Fruit fly (Drosophila melanogaster) whole organism, adult: Measurements from ENCODE around the gene Set2.

Experiments used
- CG11617 ChIP-seq: fragments of 200-800 bp; sonication (Bioruptor generic); optimal IDR thresholded peaks from 2 replicates; lab custom pipeline; 2017; ENCODE audit warnings: mild to moderate bottlenecking, missing biosample characterization, missing genetic modification reagents, missing genetic modification characterization
- CG12768 ChIP-seq: fragments of 200-800 bp; sonication (Bioruptor generic); optimal IDR thresholded peaks from 2 replicates; lab custom pipeline; 2017; ENCODE audit warnings: missing biosample characterization, missing genetic modification characterization, mild to moderate bottlenecking, moderate library complexity, missing genetic modification reagents
- CG14711 ChIP-seq: fragments of 200-800 bp; sonication (Bioruptor generic); optimal IDR thresholded peaks from 2 replicates; lab custom pipeline; 2018; ENCODE audit warnings: missing biosample characterization, mild to moderate bottlenecking, missing genetic modification characterization, moderate library complexity
- CG1620 ChIP-seq: fragments of 200-800 bp; sonication (Bioruptor generic); optimal IDR thresholded peaks from 2 replicates; lab custom pipeline; 2016; ENCODE audit warnings: missing biosample characterization, missing genetic modification characterization
- CG33017 ChIP-seq: fragments of 200-800 bp; sonication (Bioruptor generic); optimal IDR thresholded peaks from 2 replicates; lab custom pipeline; 2018; ENCODE audit warnings: missing biosample characterization, mild to moderate bottlenecking, missing genetic modification characterization, moderate library complexity
- CG5204 ChIP-seq: fragments of 200-800 bp; sonication (Bioruptor generic); optimal IDR thresholded peaks from 2 replicates; lab custom pipeline; 2016; ENCODE audit warnings: missing biosample characterization, missing genetic modification characterization
- CG7045 ChIP-seq: fragments of 200-800 bp; sonication (Bioruptor generic); optimal IDR thresholded peaks from 2 replicates; lab custom pipeline; 2017; ENCODE audit warnings: missing biosample characterization, mild to moderate bottlenecking, missing genetic modification characterization
- CG7101 ChIP-seq: fragments of 200-800 bp; sonication (Bioruptor generic); optimal IDR thresholded peaks from 2 replicates; lab custom pipeline; 2018; ENCODE audit warnings: missing biosample characterization, mild to moderate bottlenecking, missing genetic modification characterization, moderate library complexity
- Clk ChIP-seq: fragments of 200-800 bp; sonication (Bioruptor generic); optimal IDR thresholded peaks from 2 replicates; lab custom pipeline; 2017; ENCODE audit warnings: missing biosample characterization, missing genetic modification characterization
- Crg-1 ChIP-seq: fragments of 200-800 bp; sonication (Bioruptor generic); optimal IDR thresholded peaks from 2 replicates; lab custom pipeline; 2016; ENCODE audit warnings: missing biosample characterization, missing genetic modification characterization
- Hr96 ChIP-seq: fragments of 200-800 bp; sonication (Bioruptor generic); optimal IDR thresholded peaks from 2 replicates; lab custom pipeline; 2016; ENCODE audit warnings: missing biosample characterization, missing genetic modification characterization
- Mnt ChIP-seq: fragments of 200-800 bp; sonication (Bioruptor generic); optimal IDR thresholded peaks from 2 replicates; lab custom pipeline; 2016; ENCODE audit warnings: missing biosample characterization, mild to moderate bottlenecking, missing genetic modification characterization
- bab1 ChIP-seq: fragments of 200-800 bp; sonication (Bioruptor generic); optimal IDR thresholded peaks from 3 replicates; lab custom pipeline; 2019; ENCODE audit warnings: missing biosample characterization, mild to moderate bottlenecking, missing genetic modification characterization, moderate library complexity
- cic ChIP-seq: fragments of 200-800 bp; sonication (Bioruptor generic); optimal IDR thresholded peaks from 2 replicates; lab custom pipeline; 2017; ENCODE audit warnings: missing biosample characterization, mild to moderate bottlenecking, missing genetic modification characterization, moderate library complexity
- cnc ChIP-seq, 2 experiments: fragments of >200 bp; optimal IDR thresholded peaks; 2 replicates each; lab custom pipeline; 2017
- kay ChIP-seq: fragments of 200-800 bp; sonication (Bioruptor generic); peaks from one replicate; lab custom pipeline; 2016; ENCODE audit warnings: missing biosample characterization, missing genetic modification characterization, borderline replicate concordance
- ovo ChIP-seq: fragments of 200-800 bp; sonication (Bioruptor generic); optimal IDR thresholded peaks from 2 replicates; lab custom pipeline; 2016; ENCODE audit warnings: missing biosample characterization, missing genetic modification characterization
- pad ChIP-seq: fragments of 200-800 bp; sonication (Bioruptor generic); optimal IDR thresholded peaks from 3 replicates; lab custom pipeline; 2017; ENCODE audit warnings: missing biosample characterization, missing genetic modification characterization, mild to moderate bottlenecking, moderate library complexity, missing genetic modification reagents
- tj ChIP-seq: fragments of 200-800 bp; sonication (Bioruptor generic); optimal IDR thresholded peaks from 3 replicates; lab custom pipeline; 2017; ENCODE audit warnings: missing biosample characterization, mild to moderate bottlenecking, missing genetic modification characterization, moderate library complexity
- toe ChIP-seq: fragments of 200-800 bp; sonication (Bioruptor generic); optimal IDR thresholded peaks from 2 replicates; lab custom pipeline; 2016; ENCODE audit warnings: missing biosample characterization, missing genetic modification characterization

The Set2 gene

dm6 chrX:13383770-13384169 is 29.3 kb upstream of the Set2 start:
- TF ChIP-seq Crg-1 (peak; percentile 59), CG7045 (peak; percentile 9), CG12768 (peak; percentile 48), tj (peak; percentile 72), CG1620 (GFP tag; lab: Kevin White, UChicago) (peak; percentile 77), CG14711 (tag; lab: Kevin White, UChicago) (peak; percentile 39), CG33017 (tag; lab: Kevin White, UChicago) (no peak), CG11617 (GFP tag; lab: Kevin White, UChicago) (peak; percentile 55), CG7101 (tag; lab: Kevin White, UChicago) (peak; percentile 41), cic (peak; percentile 51), toe (GFP tag; lab: Kevin White, UChicago) (peak; percentile 44), cnc (optimal IDR thresholded peaks at IDR 0.05; lab: Kevin White, UChicago) (no peak), kay (GFP tag; lab: Kevin White, UChicago) (no peak), pad (peak; percentile 75), ovo (GFP tag; lab: Kevin White, UChicago) (no peak), CG5204 (GFP tag; lab: Kevin White, UChicago) (no peak), Hr96 (GFP tag; lab: Kevin White, UChicago) (no peak), bab1 (GFP tag; lab: Kevin White, UChicago) (peak; percentile 61), Mnt (GFP tag; lab: Kevin White, UChicago) (peak; percentile 89), Clk (GFP tag; lab: Kevin White, UChicago) (no peak)

DNA sequence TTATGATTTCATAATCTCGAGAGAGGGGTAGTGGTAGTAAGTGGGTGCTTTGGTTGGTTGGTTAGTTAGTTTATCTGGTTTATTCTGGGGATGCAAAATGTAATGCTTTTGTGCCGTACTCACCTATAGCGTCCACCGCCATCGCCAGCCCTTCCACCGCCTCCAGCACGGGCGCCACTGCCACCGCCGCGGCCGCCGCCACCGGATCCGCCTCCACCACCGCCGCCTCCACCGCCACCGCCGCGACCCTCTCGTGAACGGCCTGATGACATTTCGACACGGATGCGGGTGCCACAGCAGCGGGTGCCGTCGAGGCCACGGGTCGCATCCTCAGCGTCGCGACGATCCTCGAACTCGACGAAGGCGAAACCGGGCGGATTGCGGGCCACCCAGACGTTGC is 28.9 kb upstream of the Set2 start:
- TF ChIP-seq Crg-1 (no peak), CG1620 (GFP tag; lab: Kevin White, UChicago) (no peak), pad (peak; percentile 28), CG11617 (GFP tag; lab: Kevin White, UChicago) (no peak), CG7101 (tag; lab: Kevin White, UChicago) (no peak), tj (peak; percentile 3), Mnt (GFP tag; lab: Kevin White, UChicago) (no peak)

DNA sequence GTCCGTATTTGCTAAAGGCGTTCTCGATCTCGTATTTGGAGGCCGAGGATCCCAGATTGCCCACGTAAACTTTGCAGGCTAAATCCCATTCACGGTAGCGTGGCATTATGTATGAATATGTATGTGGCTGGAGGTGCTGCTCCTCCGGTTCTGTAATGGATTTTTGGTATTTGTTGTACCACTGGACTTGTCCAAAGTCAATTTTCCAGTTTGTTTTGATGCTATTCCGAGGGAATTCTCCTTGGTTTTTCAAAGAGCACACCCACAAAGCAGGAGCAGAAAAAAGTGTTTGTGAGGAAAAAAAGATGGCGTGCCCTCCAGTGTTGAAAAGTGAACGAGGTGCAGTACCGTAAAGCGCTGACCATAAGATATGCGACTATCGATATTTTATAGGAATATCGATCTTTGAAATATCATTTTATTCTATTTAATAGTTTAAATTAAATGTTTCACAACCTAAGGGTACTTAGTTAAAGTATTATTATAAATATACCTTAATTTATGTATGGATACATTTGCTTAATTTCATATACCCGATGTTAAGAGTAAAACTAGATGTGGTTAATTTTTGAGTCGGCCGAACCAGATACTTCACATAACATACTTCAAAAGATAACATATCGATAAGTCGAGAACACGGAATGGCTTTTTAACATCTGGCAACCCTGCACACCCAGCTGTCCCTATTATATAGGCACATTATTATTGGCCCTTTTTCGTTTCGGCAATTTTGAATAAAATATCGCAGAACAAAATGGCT is 28.3 kb upstream of the Set2 start, which contains the start of the genes Rbp1-like and Tim9a:
TSS of gene Rbp1-like (minus strand) at position 295 of the 760 bp plus-strand sequence.
TSS of gene Tim9a (plus strand) at position 628 of the 760 bp plus-strand sequence.
- TF ChIP-seq ovo (GFP tag; lab: Kevin White, UChicago) (peak; percentile 86), CG7101 (tag; lab: Kevin White, UChicago) (peak; percentile 76), CG12768 (peak; percentile 45), Crg-1 (peak; percentile 81), Mnt (GFP tag; lab: Kevin White, UChicago) (peak; percentile 76), pad (peak; percentile 75), Clk (GFP tag; lab: Kevin White, UChicago) (no peak), cic (peak; percentile 30), CG33017 (tag; lab: Kevin White, UChicago) (peak; percentile 47), CG5204 (GFP tag; lab: Kevin White, UChicago) (no peak), tj (peak; percentile 91), CG7045 (peak; percentile 3), CG1620 (GFP tag; lab: Kevin White, UChicago) (peak; percentile 67), toe (GFP tag; lab: Kevin White, UChicago) (peak; percentile 57), Hr96 (GFP tag; lab: Kevin White, UChicago) (no peak), CG11617 (GFP tag; lab: Kevin White, UChicago) (peak; percentile 71), CG14711 (tag; lab: Kevin White, UChicago) (peak; percentile 78), cnc (optimal IDR thresholded peaks at IDR 0.05; lab: Kevin White, UChicago) (no peak), kay (GFP tag; lab: Kevin White, UChicago) (peak; percentile 61), bab1 (GFP tag; lab: Kevin White, UChicago) (peak; percentile 43)

- TF ChIP-seq Hr96 (GFP tag; lab: Kevin White, UChicago) (no peak), Crg-1 (no peak), Clk (GFP tag; lab: Kevin White, UChicago) (no peak), CG12768 (no peak), toe (GFP tag; lab: Kevin White, UChicago) (no peak), CG7045 (no peak), Mnt (GFP tag; lab: Kevin White, UChicago) (no peak), CG14711 (tag; lab: Kevin White, UChicago) (no peak), pad (no peak), CG7101 (tag; lab: Kevin White, UChicago) (no peak), bab1 (GFP tag; lab: Kevin White, UChicago) (no peak), ovo (GFP tag; lab: Kevin White, UChicago) (no peak), cnc (optimal IDR thresholded peaks at IDR 0.05; lab: Kevin White, UChicago) (no peak), cic (no peak), CG1620 (GFP tag; lab: Kevin White, UChicago) (no peak), kay (GFP tag; lab: Kevin White, UChicago) (no peak), CG11617 (GFP tag; lab: Kevin White, UChicago) (no peak), CG5204 (GFP tag; lab: Kevin White, UChicago) (no peak), tj (no peak)
Observed at dm6 chrX:13386776-13387175, 26.3 kb upstream of the Set2 start.

dm6 chrX:13387373-13387850 is 25.6 kb upstream of the Set2 start, which contains the start of the genes Ype and CG1662:
TSS of gene Ype (minus strand) at chrX:13387417.
TSS of gene CG1662 (plus strand) at chrX:13387563.
- TF ChIP-seq cic, result peak; percentile 14
- TF ChIP-seq toe (GFP tag; lab: Kevin White, UChicago), result peak; percentile 81
- TF ChIP-seq CG1620 (GFP tag; lab: Kevin White, UChicago), result peak; percentile 93
- TF ChIP-seq CG7045, result peak; percentile 63
- no peak for TF ChIP-seq cnc (optimal IDR thresholded peaks at IDR 0.05; lab: Kevin White, UChicago)
- peak; percentile 89 for TF ChIP-seq kay (GFP tag; lab: Kevin White, UChicago)
- TF ChIP-seq pad, result peak; percentile 79
- TF ChIP-seq CG33017 (tag; lab: Kevin White, UChicago), result peak; percentile 58
- TF ChIP-seq tj, result peak; percentile 89
- TF ChIP-seq Mnt (GFP tag; lab: Kevin White, UChicago), result peak; percentile 94
- TF ChIP-seq CG11617 (GFP tag; lab: Kevin White, UChicago), result peak; percentile 91
- peak; percentile 83 for TF ChIP-seq Crg-1
- TF ChIP-seq CG7101 (tag; lab: Kevin White, UChicago), result peak; percentile 88
- peak; percentile 82 for TF ChIP-seq ovo (GFP tag; lab: Kevin White, UChicago)
- no peak for TF ChIP-seq Hr96 (GFP tag; lab: Kevin White, UChicago)
- TF ChIP-seq CG12768, result peak; percentile 47
- peak; percentile 86 for TF ChIP-seq bab1 (GFP tag; lab: Kevin White, UChicago)
- TF ChIP-seq CG5204 (GFP tag; lab: Kevin White, UChicago), result no peak
- peak; percentile 53 for TF ChIP-seq Clk (GFP tag; lab: Kevin White, UChicago)
- TF ChIP-seq CG14711 (tag; lab: Kevin White, UChicago), result peak; percentile 99
